Fruit fly (Drosophila melanogaster) whole organism, embryonic: ENCODE measurements around the gene CG5103.

Experiments used
- Aef1 ChIP-seq: fragments of 200-800 bp; sonication (Bioruptor generic); IDR thresholded peaks from 3 replicates; pipeline ENCODE4 v1.3.6; 2022; ENCODE audit warnings: missing biosample characterization, missing genetic modification characterization
- Bgb ChIP-seq: fragments of 200-800 bp; sonication (Bioruptor generic); IDR thresholded peaks from 2 replicates; pipeline ENCODE4 v1.3.6; 2022; ENCODE audit warnings: missing biosample characterization, missing genetic modification characterization; ENCODE audit not compliant: partially characterized antibody
- CG10321 ChIP-seq: fragments of 200-800 bp; sonication (Bioruptor generic); IDR thresholded peaks from 2 replicates; pipeline ENCODE4 v1.3.6; 2022; ENCODE audit warnings: missing biosample characterization, missing genetic modification characterization
- CG10979 ChIP-seq: fragments of 200-800 bp; sonication (Bioruptor generic); optimal IDR thresholded peaks from 2 replicates; lab custom pipeline; 2018; ENCODE audit warnings: missing biosample characterization, mild to moderate bottlenecking, missing genetic modification characterization, moderate library complexity
- CG11696 ChIP-seq: fragments of 200-800 bp; sonication (Bioruptor generic); IDR thresholded peaks from 2 replicates; pipeline ENCODE4 v1.3.6; 2022; ENCODE audit warnings: missing biosample characterization, missing genetic modification characterization
- CG12391 ChIP-seq: fragments of 200-800 bp; sonication (Bioruptor generic); optimal IDR thresholded peaks from 3 replicates; lab custom pipeline; 2018; ENCODE audit warnings: missing biosample characterization, mild to moderate bottlenecking, missing genetic modification characterization, moderate library complexity
- CG13775 ChIP-seq: fragments of 200-800 bp; sonication (Bioruptor generic); optimal IDR thresholded peaks from 3 replicates; lab custom pipeline; 2017; ENCODE audit warnings: missing biosample characterization, mild to moderate bottlenecking, missing genetic modification characterization
- CG14860 ChIP-seq: fragments of 200-800 bp; sonication (Bioruptor generic); IDR thresholded peaks from 3 replicates; pipeline ENCODE4 v1.3.6; 2022; ENCODE audit warnings: missing biosample characterization, missing genetic modification characterization; ENCODE audit not compliant: partially characterized antibody
- CG15073 ChIP-seq: fragments of 200-800 bp; sonication (Bioruptor generic); optimal IDR thresholded peaks from 2 replicates; lab custom pipeline; 2016; ENCODE audit warnings: missing biosample characterization, missing genetic modification characterization
- CG1602 ChIP-seq: fragments of 200-800 bp; sonication (Bioruptor generic); optimal IDR thresholded peaks from 3 replicates; lab custom pipeline; 2016; ENCODE audit warnings: missing biosample characterization, missing genetic modification characterization
- CG16813 ChIP-seq: fragments of 200-800 bp; sonication (Bioruptor generic); IDR thresholded peaks from 3 replicates; pipeline ENCODE4 v1.3.6; 2022; ENCODE audit warnings: missing biosample characterization, missing genetic modification characterization; ENCODE audit not compliant: partially characterized antibody
- CG16815 ChIP-seq: fragments of 200-800 bp; sonication (Bioruptor generic); optimal IDR thresholded peaks from 3 replicates; lab custom pipeline; 2017; ENCODE audit warnings: missing biosample characterization, mild to moderate bottlenecking, missing genetic modification characterization
- CG17359 ChIP-seq: fragments of 200-800 bp; sonication (Bioruptor generic); optimal IDR thresholded peaks from 3 replicates; lab custom pipeline; 2018; ENCODE audit warnings: missing biosample characterization, mild to moderate bottlenecking, missing genetic modification characterization, moderate library complexity
- CG17612 ChIP-seq: fragments of 200-800 bp; sonication (Bioruptor generic); IDR thresholded peaks from 2 replicates; pipeline ENCODE4 v1.3.6; 2022; ENCODE audit warnings: missing biosample characterization, missing genetic modification characterization
- CG17912 ChIP-seq: fragments of 200-800 bp; sonication (Bioruptor generic); optimal IDR thresholded peaks from 2 replicates; lab custom pipeline; 2018; ENCODE audit warnings: missing biosample characterization, mild to moderate bottlenecking, missing genetic modification characterization
- CG2678 ChIP-seq: fragments of 200-800 bp; sonication (Bioruptor generic); optimal IDR thresholded peaks from 3 replicates; lab custom pipeline; 2019; ENCODE audit warnings: missing biosample characterization, mild to moderate bottlenecking, missing genetic modification characterization, moderate library complexity
- CG4360 ChIP-seq: fragments of 200-800 bp; sonication (Bioruptor generic); IDR thresholded peaks from 2 replicates; pipeline ENCODE4 v1.3.6; 2022; ENCODE audit warnings: missing biosample characterization, missing genetic modification characterization
- CG4617 ChIP-seq: fragments of 200-800 bp; sonication (Bioruptor generic); optimal IDR thresholded peaks from 3 replicates; lab custom pipeline; 2016; ENCODE audit warnings: missing biosample characterization, missing genetic modification characterization, borderline replicate concordance
- CG6272 ChIP-seq: fragments of 200-800 bp; sonication (Bioruptor generic); IDR thresholded peaks from 2 replicates; pipeline ENCODE4 v1.3.6; 2022; ENCODE audit warnings: missing biosample characterization, missing genetic modification characterization
- CG6813 ChIP-seq: fragments of 200-800 bp; sonication (Bioruptor generic); optimal IDR thresholded peaks from 2 replicates; lab custom pipeline; 2017; ENCODE audit warnings: missing biosample characterization, missing genetic modification characterization, mild to moderate bottlenecking, moderate library complexity, missing genetic modification reagents
- CG7963 ChIP-seq: fragments of 200-800 bp; sonication (Bioruptor generic); IDR thresholded peaks from 3 replicates; pipeline ENCODE4 v1.3.6; 2022; ENCODE audit warnings: missing biosample characterization, missing genetic modification characterization; ENCODE audit not compliant: partially characterized antibody
- CG8924 ChIP-seq: fragments of 200-800 bp; optimal IDR thresholded peaks from 3 replicates; lab custom pipeline; 2019; ENCODE audit warnings: missing biosample characterization, mild to moderate bottlenecking, missing genetic modification characterization, moderate library complexity
- CHES-1-like ChIP-seq: fragments of 200-800 bp; sonication (Bioruptor generic); optimal IDR thresholded peaks from 2 replicates; lab custom pipeline; 2016; ENCODE audit warnings: missing biosample characterization, missing genetic modification characterization
- CoRest ChIP-seq: fragments of 200-800 bp; sonication (Bioruptor generic); optimal IDR thresholded peaks from 3 replicates; lab custom pipeline; 2018; ENCODE audit warnings: missing biosample characterization, mild to moderate bottlenecking, missing genetic modification characterization, moderate library complexity
- Dbx ChIP-seq: fragments of 200-800 bp; sonication (Bioruptor generic); IDR thresholded peaks from 3 replicates; pipeline ENCODE4 v1.3.6; 2022; ENCODE audit warnings: missing biosample characterization, missing genetic modification characterization
- Deaf1 ChIP-seq: fragments of 200-800 bp; optimal IDR thresholded peaks from 3 replicates; lab custom pipeline; 2019; ENCODE audit warnings: missing biosample characterization, mild to moderate bottlenecking, missing genetic modification characterization, moderate library complexity
- Drgx ChIP-seq: fragments of 200-800 bp; sonication (Bioruptor generic); IDR thresholded peaks from 2 replicates; pipeline ENCODE4 v1.3.6; 2022; ENCODE audit warnings: missing biosample characterization, missing genetic modification characterization
- Ets65A ChIP-seq: fragments of 200-800 bp; sonication (Bioruptor generic); peaks from one replicate; lab custom pipeline; 2016; ENCODE audit warnings: missing biosample characterization, missing genetic modification characterization
- H2.0 ChIP-seq: fragments of 200-800 bp; sonication (Bioruptor generic); IDR thresholded peaks from 2 replicates; pipeline ENCODE4 v1.3.6; 2022; ENCODE audit warnings: missing biosample characterization, missing genetic modification characterization
- Oaz ChIP-seq: fragments of 200-800 bp; sonication (Bioruptor generic); IDR thresholded peaks from 2 replicates; pipeline ENCODE4 v1.3.6; 2022; ENCODE audit warnings: missing biosample characterization, missing genetic modification characterization
- Rfx ChIP-seq: fragments of 200-800 bp; sonication (Bioruptor generic); IDR thresholded peaks from 2 replicates; pipeline ENCODE4 v1.3.6; 2022; ENCODE audit warnings: missing biosample characterization, missing genetic modification characterization
- ara ChIP-seq: fragments of 200-800 bp; sonication (Bioruptor generic); IDR thresholded peaks from 2 replicates; pipeline ENCODE4 v1.3.6; 2022; ENCODE audit warnings: missing biosample characterization, missing genetic modification characterization
- cato ChIP-seq: fragments of 200-800 bp; sonication (Bioruptor generic); optimal IDR thresholded peaks from 2 replicates; lab custom pipeline; 2016; ENCODE audit warnings: missing biosample characterization, missing genetic modification characterization, borderline replicate concordance
- cg ChIP-seq: fragments of 200-800 bp; sonication (Bioruptor generic); optimal IDR thresholded peaks from 3 replicates; lab custom pipeline; 2019; ENCODE audit warnings: missing biosample characterization, mild to moderate bottlenecking, missing genetic modification characterization, moderate library complexity
- dmrt11E ChIP-seq: fragments of 200-800 bp; sonication (Bioruptor generic); optimal IDR thresholded peaks from 3 replicates; lab custom pipeline; 2018; ENCODE audit warnings: missing biosample characterization, mild to moderate bottlenecking, missing genetic modification characterization, moderate library complexity
- dmrt99B ChIP-seq: fragments of 200-800 bp; sonication (Bioruptor generic); optimal IDR thresholded peaks from 2 replicates; lab custom pipeline; 2018; ENCODE audit warnings: missing biosample characterization, mild to moderate bottlenecking, missing genetic modification characterization, moderate library complexity
- dpn ChIP-seq, 2 experiments: fragments of 200-800 bp; sonication (Bioruptor generic); optimal IDR thresholded peaks; 3 replicates each; lab custom pipeline; 2016; ENCODE audit warnings: missing biosample characterization in 2 of 2, missing genetic modification characterization in 2 of 2
- fd64A ChIP-seq: fragments of 200-800 bp; sonication (Bioruptor generic); optimal IDR thresholded peaks from 3 replicates; lab custom pipeline; 2018; ENCODE audit warnings: missing biosample characterization, mild to moderate bottlenecking, missing genetic modification characterization
- fd96Cb ChIP-seq: fragments of 200-800 bp; sonication (Bioruptor generic); optimal IDR thresholded peaks from 2 replicates; lab custom pipeline; 2018; ENCODE audit warnings: missing biosample characterization, mild to moderate bottlenecking, missing genetic modification characterization, moderate library complexity
- gcm ChIP-seq: fragments of 200-800 bp; sonication (Bioruptor generic); optimal IDR thresholded peaks from 2 replicates; lab custom pipeline; 2019; ENCODE audit warnings: missing biosample characterization, mild to moderate bottlenecking, missing genetic modification characterization, moderate library complexity
- her ChIP-seq: fragments of 200-800 bp; sonication (Bioruptor generic); optimal IDR thresholded peaks from 2 replicates; lab custom pipeline; 2016; ENCODE audit warnings: missing biosample characterization, missing genetic modification characterization
- lab ChIP-seq: fragments of 200-800 bp; sonication (Bioruptor generic); optimal IDR thresholded peaks from 3 replicates; lab custom pipeline; 2017; ENCODE audit warnings: missing biosample characterization, missing genetic modification characterization, mild to moderate bottlenecking, moderate library complexity, missing genetic modification reagents
- nom ChIP-seq: fragments of 200-800 bp; sonication (Bioruptor generic); optimal IDR thresholded peaks from 2 replicates; lab custom pipeline; 2017; ENCODE audit warnings: missing biosample characterization, missing genetic modification characterization, mild to moderate bottlenecking, moderate library complexity, missing genetic modification reagents
- ro ChIP-seq: fragments of 200-800 bp; sonication (Bioruptor generic); IDR thresholded peaks from 2 replicates; pipeline ENCODE4 v1.3.6; 2022; ENCODE audit warnings: missing biosample characterization, missing genetic modification characterization
- run ChIP-seq: fragments of 200-800 bp; sonication (Bioruptor generic); optimal IDR thresholded peaks from 3 replicates; lab custom pipeline; 2018; ENCODE audit warnings: missing biosample characterization, mild to moderate bottlenecking, missing genetic modification characterization
- sens ChIP-seq: fragments of 200-800 bp; sonication (Bioruptor generic); peaks from one replicate; lab custom pipeline; 2016; ENCODE audit warnings: missing biosample characterization, missing genetic modification characterization
- sna ChIP-seq: fragments of 200-800 bp; sonication (Bioruptor generic); IDR thresholded peaks from 2 replicates; pipeline ENCODE4 v1.3.6; 2022; ENCODE audit warnings: missing biosample characterization, missing genetic modification characterization; ENCODE audit not compliant: partially characterized antibody
- tna ChIP-seq: fragments of 200-800 bp; sonication (Bioruptor generic); IDR thresholded peaks from 2 replicates; pipeline ENCODE4 v1.3.6; 2022; ENCODE audit warnings: missing biosample characterization, missing genetic modification characterization; ENCODE audit not compliant: partially characterized antibody
- trem ChIP-seq: fragments of 200-800 bp; optimal IDR thresholded peaks from 3 replicates; lab custom pipeline; 2019; ENCODE audit warnings: missing biosample characterization, mild to moderate bottlenecking, missing genetic modification characterization, moderate library complexity
- twi ChIP-seq: fragments of 200-800 bp; optimal IDR thresholded peaks from 2 replicates; lab custom pipeline; 2019; ENCODE audit warnings: missing biosample characterization, mild to moderate bottlenecking, missing genetic modification characterization, moderate library complexity
- zen2 ChIP-seq: fragments of 200-800 bp; sonication (Bioruptor generic); IDR thresholded peaks from 3 replicates; pipeline ENCODE4 v1.3.6; 2022; ENCODE audit warnings: missing biosample characterization, missing genetic modification characterization; ENCODE audit not compliant: partially characterized antibody

Gene CG5103

DNA sequence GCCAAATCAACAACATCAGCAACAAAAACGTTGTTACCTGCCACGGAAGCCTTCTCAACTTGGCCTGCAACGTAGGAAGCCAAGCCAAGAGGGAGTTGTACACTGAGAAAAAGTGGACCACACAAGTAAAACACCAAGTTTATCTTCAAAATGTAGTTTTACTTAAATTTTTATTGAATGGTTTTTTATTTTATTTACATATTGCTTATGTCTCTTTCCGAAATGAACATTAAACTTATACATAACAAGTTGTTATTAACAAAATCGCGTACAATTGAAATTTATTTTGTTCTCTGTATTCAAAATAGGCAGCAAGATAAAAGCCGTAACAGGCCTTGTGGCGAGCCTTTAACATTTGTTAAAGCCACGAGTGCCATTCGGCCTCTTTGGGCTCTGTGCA, 45.2 kb downstream of the CG5103 start (continued):
- TF ChIP-seq CG10979, result peak; percentile 25
- no peak for TF ChIP-seq lab
- no peak for TF ChIP-seq CG16815
- no peak for TF ChIP-seq zen2 (GFP tag; lab: Robert Waterston, UW)
- TF ChIP-seq dmrt99B, result no peak
- no peak for TF ChIP-seq CG17612 (GFP tag; lab: Robert Waterston, UW)
- peak; percentile 2 for TF ChIP-seq CG12391
- no peak for TF ChIP-seq run
- no peak for TF ChIP-seq nom (GFP tag; lab: Kevin White, UChicago)
- TF ChIP-seq cato (GFP tag; lab: Kevin White, UChicago), result no peak
- TF ChIP-seq Ets65A (GFP tag; lab: Kevin White, UChicago), result peak; percentile 53
- no peak for TF ChIP-seq H2.0 (GFP tag; lab: Robert Waterston, UW)
- no peak for TF ChIP-seq twi (tag; lab: Kevin White, UChicago)
- no peak for TF ChIP-seq CG1602
- TF ChIP-seq fd96Cb, result no peak
- TF ChIP-seq CG2678, result no peak
- TF ChIP-seq ara (GFP tag; lab: Robert Waterston, UW), result no peak
- peak; percentile 42 for TF ChIP-seq dmrt11E (tag; lab: Kevin White, UChicago)
- no peak for TF ChIP-seq tna (GFP tag; lab: Robert Waterston, UW)
- TF ChIP-seq her (GFP tag; lab: Kevin White, UChicago), result no peak
- no peak for TF ChIP-seq fd64A (GFP tag; lab: Kevin White, UChicago)
- no peak for TF ChIP-seq CG15073 (GFP tag; lab: Kevin White, UChicago)
- TF ChIP-seq CG13775 (GFP tag; lab: Kevin White, UChicago), result no peak
- no peak for TF ChIP-seq CG10321 (GFP tag; lab: Robert Waterston, UW)
- no peak for TF ChIP-seq CG17359 (tag; lab: Kevin White, UChicago)
- TF ChIP-seq Drgx, result peak; percentile 80
- TF ChIP-seq trem (tag; lab: Kevin White, UChicago), result no peak
- no peak for TF ChIP-seq Bgb (GFP tag; lab: Robert Waterston, UW)
- no peak for TF ChIP-seq sna (GFP tag; lab: Robert Waterston, UW)
- TF ChIP-seq CG16813 (GFP tag; lab: Robert Waterston, UW), result no peak
- TF ChIP-seq CG6813 (GFP tag; lab: Kevin White, UChicago), result no peak
- no peak for TF ChIP-seq CG11696 (GFP tag; lab: Robert Waterston, UW)
- no peak for TF ChIP-seq ro (GFP tag; lab: Robert Waterston, UW)
- TF ChIP-seq CG4617 (GFP tag; lab: Kevin White, UChicago), result no peak
- TF ChIP-seq Dbx (GFP tag; lab: Robert Waterston, UW), result no peak
- no peak for TF ChIP-seq gcm
- no peak for TF ChIP-seq CoRest (tag; lab: Kevin White, UChicago)
- no peak for TF ChIP-seq Aef1
- TF ChIP-seq CG17912 (GFP tag; lab: Kevin White, UChicago), result no peak
- TF ChIP-seq CHES-1-like, result no peak

dm6 chr3L:18248110-18248791, 45.8 kb downstream of the CG5103 start:
- TF ChIP-seq twi (tag; lab: Kevin White, UChicago) (peak; percentile 55), CG6272 (GFP tag; lab: Robert Waterston, UW) (no peak), Rfx (GFP tag; lab: Robert Waterston, UW) (no peak), CG14860 (no peak), CG7963 (GFP tag; lab: Robert Waterston, UW) (0 out of 3 replicates have a peak, but pooled peaks have one; percentile 29), Oaz (0 out of 2 replicates have a peak, but pooled peaks have one; percentile 13), sens (GFP tag; lab: Kevin White, UChicago) (peak; percentile 27), CG4360 (GFP tag; lab: Robert Waterston, UW) (peak; percentile 45; the same call in 1 of the 2 replicates), dpn (GFP tag; optimal IDR thresholded peaks at IDR 0.05; lab: Kevin White, UChicago) (no peak), CG8924 (tag; lab: Kevin White, UChicago) (no peak), Deaf1 (no peak), cg (GFP tag; lab: Kevin White, UChicago) (peak; percentile 18)
